Worm (Caenorhabditis elegans) whole organism, L1 larva: ENCODE measurements around the gene C45B2.2.

Source experiments
- C34B4.2 ChIP-seq: sonication (generic microtip); optimal IDR thresholded peaks from 2 replicates; lab custom pipeline; 2017; ENCODE audit warnings: mild to moderate bottlenecking, missing genetic modification characterization, missing compliant biosample characterization
- F16B12.6 ChIP-seq: fragments of 150-350 bp; optimal IDR thresholded peaks from 2 replicates; lab custom pipeline; 2014; ENCODE audit warnings: missing biosample characterization, missing genetic modification characterization
- blmp-1 ChIP-seq: fragments of 150-350 bp; optimal IDR thresholded peaks from 2 replicates; lab custom pipeline; 2014; ENCODE audit warnings: missing biosample characterization, missing genetic modification characterization
- ceh-90 ChIP-seq: sonication (generic microtip); optimal IDR thresholded peaks from 2 replicates; lab custom pipeline; 2016; ENCODE audit warnings: missing genetic modification characterization, missing compliant biosample characterization
- egl-27 ChIP-seq, 2 experiments: fragments of 150-350 bp in 1 of 2; sonication (generic microtip); optimal IDR thresholded peaks; 3 replicates each; lab custom pipeline; 2017 to 2018; ENCODE audit warnings: missing biosample characterization in 2 of 2, missing genetic modification characterization in 2 of 2, missing genetic modification reagents in 2 of 2
- elt-2 ChIP-seq: sonication (generic microtip); optimal IDR thresholded peaks from 2 replicates; lab custom pipeline; 2016; ENCODE audit warnings: missing genetic modification characterization, mild to moderate bottlenecking, inconsistent platforms, missing compliant biosample characterization, missing genetic modification reagents
- fkh-8 ChIP-seq: sonication (generic microtip); optimal IDR thresholded peaks from 2 replicates; lab custom pipeline; 2016; ENCODE audit warnings: mild to moderate bottlenecking, missing genetic modification characterization, missing compliant biosample characterization
- nhr-237 ChIP-seq: fragments of 150-350 bp; optimal IDR thresholded peaks from 2 replicates; lab custom pipeline; 2014; ENCODE audit warnings: missing biosample characterization, missing genetic modification characterization
- pax-3 ChIP-seq: fragments of 200-800 bp; sonication (Bioruptor generic); optimal IDR thresholded peaks from 2 replicates; lab custom pipeline; 2018; ENCODE audit warnings: mild to moderate bottlenecking, missing genetic modification characterization, moderate library complexity, missing compliant biosample characterization
- unc-86 ChIP-seq: sonication (generic microtip); optimal IDR thresholded peaks from 2 replicates; lab custom pipeline; 2016; ENCODE audit warnings: missing genetic modification characterization, missing compliant biosample characterization
- ztf-4 ChIP-seq: fragments of 150-350 bp; optimal IDR thresholded peaks from 2 replicates; lab custom pipeline; 2014; ENCODE audit warnings: missing biosample characterization, missing genetic modification characterization

DNA sequence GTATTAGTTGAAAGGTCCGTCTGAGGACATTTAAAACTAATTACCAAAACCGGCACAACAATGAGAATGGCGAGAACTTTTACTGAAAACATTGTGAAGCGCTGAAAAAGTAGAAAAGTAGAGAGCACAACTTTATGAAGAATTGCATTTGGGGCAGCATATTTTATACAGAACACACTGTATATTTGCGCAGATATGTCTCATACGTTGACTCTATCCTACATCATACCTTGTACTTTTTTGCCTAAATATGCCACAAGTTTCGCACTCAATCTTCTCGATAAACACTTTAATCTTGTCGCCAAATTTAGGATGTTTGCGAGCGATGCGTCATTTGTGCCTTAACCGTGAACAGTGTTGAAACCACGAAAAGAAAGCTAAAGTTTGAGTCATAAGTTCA lies 18.8 kb downstream of the C45B2.2 start, which contains the start of gene C15H9.11:
- TF ChIP-seq blmp-1 (no peak), ceh-90 (tag; lab: Kevin White, UChicago) (no peak), nhr-237 (tag; lab: Kevin White, UChicago) (no peak), pax-3 (tag; lab: Kevin White, UChicago) (no peak), C34B4.2 (tag; lab: Kevin White, UChicago) (no peak), F16B12.6 (no peak), ztf-4 (tag; lab: Kevin White, UChicago) (no peak), unc-86 (tag; lab: Kevin White, UChicago) (no peak), elt-2 (tag; lab: Kevin White, UChicago) (no peak), fkh-8 (tag; lab: Kevin White, UChicago) (no peak), egl-27 (tag; optimal IDR thresholded peaks at IDR 0.05; lab: Kevin White, UChicago) (no peak)
